Worm (Caenorhabditis elegans) whole organism, young adult: ENCODE data around the gene ZK512.10.
A peak's percentile ranks its signal among the peaks of the same experiment; 100 is the strongest.

ENCODE experiments used
- F23B12.7 ChIP-seq: sonication (generic microtip); optimal IDR thresholded peaks from 2 replicates; lab custom pipeline; 2017; ENCODE audit warnings: missing genetic modification characterization, mild to moderate bottlenecking, missing compliant biosample characterization, antibody characterized with exemption, moderate library complexity; ENCODE audit not compliant: insufficient read depth
- Y53G8AR.9 ChIP-seq: fragments of 200-800 bp; sonication (Bioruptor generic); conservative IDR thresholded peaks from 2 replicates; pipeline ENCODE4 v1.3.6; 2022; ENCODE audit warnings: missing genetic modification reagents, missing genetic modification characterization, missing compliant biosample characterization
- ama-1 ChIP-seq, 3 experiments: fragments of 150-350 bp in 1 of 3; sonication (generic microtip) in 2 of 3; optimal IDR thresholded peaks; 2 replicates each; lab custom pipeline; 2014 to 2018; ENCODE audit warnings: missing biosample characterization in 2 of 3, missing genetic modification characterization in 2 of 3, missing genetic modification reagents in 2 of 3
- dpff-1 ChIP-seq: sonication (generic microtip); optimal IDR thresholded peaks from 2 replicates; lab custom pipeline; 2017; ENCODE audit warnings: mild to moderate bottlenecking, missing genetic modification characterization, missing compliant biosample characterization
- dpl-1 ChIP-seq: fragments of 150-350 bp; optimal IDR thresholded peaks from 2 replicates; lab custom pipeline; 2014; ENCODE audit warnings: missing biosample characterization, missing genetic modification reagents, missing genetic modification characterization
- hmg-20 ChIP-seq: fragments of 200-800 bp; sonication (Bioruptor generic); IDR thresholded peaks from 2 replicates; pipeline ENCODE4 v1.3.6; 2022; ENCODE audit warnings: missing genetic modification reagents, missing genetic modification characterization, missing compliant biosample characterization
- let-607 ChIP-seq, 2 experiments: fragments of 200-800 bp in 1 of 2; sonication (Bioruptor generic) in 1 of 2; sonication (generic microtip) in 1 of 2; optimal IDR thresholded peaks; 2 replicates each; lab custom pipeline; 2016 to 2018; ENCODE audit warnings: mild to moderate bottlenecking in 2 of 2, missing compliant biosample characterization in 2 of 2, missing genetic modification characterization in 2 of 2, moderate library complexity in 2 of 2, missing genotype in 1 of 2
- lir-1 ChIP-seq: fragments of 200-800 bp; sonication (Bioruptor generic); conservative IDR thresholded peaks from 2 replicates; pipeline ENCODE4 v1.3.6; 2022; ENCODE audit warnings: missing genetic modification reagents, missing genetic modification characterization, missing compliant biosample characterization
- rcor-1 ChIP-seq: fragments of 200-800 bp; sonication (Bioruptor generic); IDR thresholded peaks from 2 replicates; pipeline ENCODE4 v1.3.6; 2022; ENCODE audit warnings: missing genetic modification reagents, missing genetic modification characterization, missing compliant biosample characterization
- repo-1 ChIP-seq: sonication (generic microtip); optimal IDR thresholded peaks from 2 replicates; lab custom pipeline; 2017; ENCODE audit warnings: mild to moderate bottlenecking, missing genetic modification characterization, missing compliant biosample characterization
- unc-130 ChIP-seq: sonication (generic microtip); optimal IDR thresholded peaks from 2 replicates; lab custom pipeline; 2016; ENCODE audit warnings: missing genetic modification reagents, missing genetic modification characterization, missing compliant biosample characterization
- unc-62 ChIP-seq: fragments of 150-350 bp; optimal IDR thresholded peaks from 2 replicates; lab custom pipeline; 2014; ENCODE audit warnings: missing biosample characterization, missing genetic modification reagents, missing genetic modification characterization

DNA sequence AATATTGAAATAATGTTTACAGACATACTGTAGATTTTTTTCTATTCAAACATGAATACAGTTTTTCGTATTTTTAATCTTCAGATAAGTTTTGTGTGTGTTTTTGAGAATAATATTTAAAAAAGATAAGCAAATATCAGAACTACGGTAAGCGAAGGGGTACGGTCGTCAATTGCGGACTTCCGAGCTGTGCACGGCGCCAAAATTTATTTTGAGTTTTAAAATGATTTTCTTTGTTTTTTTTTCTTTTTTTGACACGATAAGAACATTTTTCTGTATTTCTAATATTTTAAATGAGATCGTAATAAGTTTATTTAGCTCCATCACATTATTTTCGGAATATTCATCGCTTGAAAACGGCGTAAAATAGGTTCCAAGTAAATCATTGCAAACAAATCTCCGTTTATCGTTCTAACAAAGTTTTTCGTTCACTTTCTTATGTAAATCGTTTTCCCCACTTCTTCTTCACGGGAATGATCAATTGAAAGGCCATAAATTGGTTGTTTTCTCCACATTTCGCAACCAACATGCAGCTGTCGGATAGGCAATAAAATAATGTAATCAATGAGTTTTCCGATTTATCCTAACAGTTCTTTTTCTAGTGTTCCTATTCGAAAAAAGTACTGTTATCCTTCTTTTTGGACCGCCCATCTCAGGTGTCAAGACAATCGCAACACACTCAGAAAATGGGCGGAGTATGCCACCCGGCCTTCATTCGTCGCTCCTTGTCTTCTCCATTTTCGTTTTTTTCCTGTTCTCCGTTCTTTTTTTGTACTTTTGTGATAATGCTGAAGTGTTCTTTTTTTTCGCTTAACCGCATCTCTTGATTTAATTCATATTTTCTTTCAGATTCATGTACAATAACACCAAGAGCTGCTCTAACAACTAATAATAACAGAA lies 39.0 kb upstream of the ZK512.10 start, which contains the start of gene glp-1:
- TF ChIP-seq let-607 (tag; optimal IDR thresholded peaks at IDR 0.05; lab: Kevin White, UChicago): no peak
- no peak for TF ChIP-seq ama-1 (optimal IDR thresholded peaks at IDR 0.05; lab: Kevin White, UChicago)
- no peak for TF ChIP-seq ama-1 (GFP tag; optimal IDR thresholded peaks at IDR 0.05; lab: Kevin White, UChicago)
- no peak for TF ChIP-seq dpff-1 (tag; lab: Kevin White, UChicago)
- no peak for TF ChIP-seq hmg-20 (GFP tag; lab: Robert Waterston, UW)
- TF ChIP-seq repo-1: no peak
- no peak for TF ChIP-seq F23B12.7 (tag; lab: Kevin White, UChicago)
- no peak for TF ChIP-seq lir-1 (GFP tag; lab: Robert Waterston, UW)
- TF ChIP-seq rcor-1: no peak
- peak; percentile 65 for TF ChIP-seq dpl-1 (GFP tag; lab: Kevin White, UChicago)
- TF ChIP-seq unc-62 (GFP tag; lab: Kevin White, UChicago): no peak
- TF ChIP-seq Y53G8AR.9: no peak
- TF ChIP-seq unc-130: no peak
